Worm (Caenorhabditis elegans) whole organism, midembryonic: Measurements from ENCODE around the gene F53B7.4.

Experiments used
- klf-2 ChIP-seq: fragments of 200-800 bp; sonication (Bioruptor generic); conservative IDR thresholded peaks from 2 replicates; pipeline ENCODE4 v1.3.6; 2022; ENCODE audit warnings: missing genetic modification reagents, missing genetic modification characterization, missing compliant biosample characterization
- ref-1 ChIP-seq: fragments of 200-800 bp; sonication (Bioruptor generic); conservative IDR thresholded peaks from 2 replicates; pipeline ENCODE4 v1.3.6; 2022; ENCODE audit warnings: missing genetic modification reagents, missing genetic modification characterization, missing compliant biosample characterization

DNA sequence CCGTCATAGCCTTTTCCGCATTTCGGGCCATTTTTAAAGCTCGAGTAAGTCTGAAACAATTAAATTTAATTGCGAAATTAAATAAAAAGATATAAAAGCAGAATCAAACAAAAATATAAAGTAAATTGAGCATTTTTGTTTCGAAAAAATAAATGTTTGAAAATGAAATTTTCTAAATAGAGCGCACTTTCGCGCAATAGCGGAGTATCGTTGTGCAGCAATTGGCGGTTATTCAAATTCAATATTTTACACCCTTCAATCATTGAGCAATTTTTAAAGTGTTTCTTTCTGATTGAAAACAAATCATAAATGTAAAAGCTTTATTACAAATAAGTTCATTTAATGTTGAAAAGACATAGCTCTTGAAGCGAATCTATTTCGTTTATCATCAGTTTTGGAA is 1.7 kb downstream of the F53B7.4 start, which contains the start of gene isy-1:
- TF ChIP-seq klf-2 (GFP tag; lab: Robert Waterston, UW) (no peak), ref-1 (GFP tag; lab: Robert Waterston, UW) (no peak)
